Worm (Caenorhabditis elegans) whole organism, L4 larva: ENCODE data around the gene dolk-1.

ENCODE experiments used
- F37D6.2 ChIP-seq: sonication (generic microtip); optimal IDR thresholded peaks from 2 replicates; lab custom pipeline; 2016; ENCODE audit warnings: mild to moderate bottlenecking, missing genetic modification characterization, missing compliant biosample characterization
- R02D3.7 ChIP-seq: fragments of 150-350 bp; sonication (generic microtip); optimal IDR thresholded peaks from 3 replicates; lab custom pipeline; 2014; ENCODE audit warnings: missing biosample characterization, missing genetic modification characterization
- T26A8.4 ChIP-seq: fragments of 200-800 bp; sonication (Bioruptor generic); IDR thresholded peaks from 2 replicates; pipeline ENCODE4 v1.3.6; 2022; ENCODE audit warnings: missing genetic modification characterization, missing compliant biosample characterization
- Y48G9A.11 ChIP-seq: fragments of 200-800 bp; sonication (Bioruptor generic); IDR thresholded peaks from 2 replicates; pipeline ENCODE4 v1.3.6; 2022; ENCODE audit warnings: missing genetic modification reagents, missing genetic modification characterization, missing compliant biosample characterization
- Y5F2A.4 ChIP-seq: fragments of 200-800 bp; sonication (Bioruptor generic); optimal IDR thresholded peaks from 2 replicates; lab custom pipeline; 2018; ENCODE audit warnings: mild to moderate bottlenecking, missing genetic modification characterization, missing compliant biosample characterization
- aha-1 ChIP-seq: fragments of 150-350 bp; peaks from one replicate; lab custom pipeline; 2014; ENCODE audit warnings: missing biosample characterization, missing genetic modification characterization
- ceh-20 ChIP-seq: fragments of 200-800 bp; sonication (Bioruptor generic); IDR thresholded peaks from 2 replicates; pipeline ENCODE4 v1.3.6; 2022; ENCODE audit warnings: missing genetic modification reagents, missing genetic modification characterization, missing compliant biosample characterization
- ceh-32 ChIP-seq: sonication (generic microtip); optimal IDR thresholded peaks from 2 replicates; lab custom pipeline; 2016; ENCODE audit warnings: mild to moderate bottlenecking, missing genetic modification characterization, missing compliant biosample characterization; ENCODE audit not compliant: poor library complexity
- ceh-44 ChIP-seq: fragments of 200-800 bp; sonication (Bioruptor generic); IDR thresholded peaks from 2 replicates; pipeline ENCODE4 v1.3.6; 2022; ENCODE audit warnings: missing genetic modification reagents, missing genetic modification characterization, missing compliant biosample characterization
- ceh-82 ChIP-seq: sonication (generic microtip); optimal IDR thresholded peaks from 2 replicates; lab custom pipeline; 2017; ENCODE audit warnings: missing biosample characterization, missing genetic modification characterization
- ces-1 ChIP-seq: fragments of 150-350 bp; sonication (generic microtip); optimal IDR thresholded peaks from 4 replicates; lab custom pipeline; 2014; ENCODE audit warnings: missing biosample characterization, missing genetic modification reagents, missing genetic modification characterization
- ctbp-1 ChIP-seq: fragments of 200-800 bp; sonication (Bioruptor generic); IDR thresholded peaks from 2 replicates; pipeline ENCODE4 v1.3.6; 2022; ENCODE audit warnings: missing genetic modification reagents, missing genetic modification characterization, missing compliant biosample characterization
- daf-12 ChIP-seq: fragments of 150-350 bp; optimal IDR thresholded peaks from 2 replicates; lab custom pipeline; 2014; ENCODE audit warnings: missing biosample characterization, missing genetic modification reagents, missing genetic modification characterization
- dmd-6 ChIP-seq: fragments of 200-800 bp; sonication (Bioruptor generic); IDR thresholded peaks from 2 replicates; pipeline ENCODE4 v1.3.6; 2022; ENCODE audit warnings: missing genetic modification reagents, missing genetic modification characterization, missing compliant biosample characterization
- dpl-1 ChIP-seq: fragments of 150-350 bp; optimal IDR thresholded peaks from 2 replicates; lab custom pipeline; 2014; ENCODE audit warnings: missing biosample characterization, missing genetic modification reagents, missing genetic modification characterization
- dve-1 ChIP-seq: sonication (generic microtip); optimal IDR thresholded peaks from 2 replicates; lab custom pipeline; 2017; ENCODE audit warnings: antibody characterized with exemption, mild to moderate bottlenecking, missing genetic modification characterization, missing compliant biosample characterization; ENCODE audit not compliant: insufficient read depth
- hif-1 ChIP-seq, 2 experiments: sonication (generic microtip); optimal IDR thresholded peaks; 2 replicates each; lab custom pipeline; 2016 to 2017; ENCODE audit warnings: missing compliant biosample characterization in 2 of 2, missing genetic modification characterization in 2 of 2, missing genetic modification reagents in 2 of 2, missing genotype in 2 of 2, mild to moderate bottlenecking in 1 of 2
- jun-1 ChIP-seq: fragments of 150-350 bp; optimal IDR thresholded peaks from 2 replicates; lab custom pipeline; 2014; ENCODE audit warnings: missing biosample characterization, missing genetic modification reagents, missing genetic modification characterization
- lin-38 ChIP-seq: fragments of 200-800 bp; sonication (Bioruptor generic); IDR thresholded peaks from 2 replicates; pipeline ENCODE4 v1.3.6; 2022; ENCODE audit warnings: missing genetic modification reagents, missing genetic modification characterization, missing compliant biosample characterization
- lsy-2 ChIP-seq, 2 experiments: fragments of 150-350 bp in 1 of 2; sonication (generic microtip) in 1 of 2; optimal IDR thresholded peaks; 2 replicates each; lab custom pipeline; 2014 to 2017; ENCODE audit warnings: missing biosample characterization in 2 of 2, missing genetic modification characterization in 2 of 2
- madf-5 ChIP-seq, 2 experiments: fragments of 200-800 bp; sonication (Bioruptor generic); IDR thresholded peaks; 2 replicates each; pipeline ENCODE4 v1.3.6; 2022; ENCODE audit warnings: missing compliant biosample characterization in 2 of 2, missing genetic modification characterization in 2 of 2
- madf-9 ChIP-seq: fragments of 200-800 bp; sonication (Bioruptor generic); conservative IDR thresholded peaks from 2 replicates; pipeline ENCODE4 v1.3.6; 2022; ENCODE audit warnings: missing genetic modification reagents, missing genetic modification characterization, missing compliant biosample characterization
- mdl-1 ChIP-seq, 2 experiments: fragments of 150-350 bp in 1 of 2; sonication (generic microtip) in 1 of 2; optimal IDR thresholded peaks; 2 replicates each; lab custom pipeline; 2014 to 2017; ENCODE audit warnings: missing biosample characterization in 2 of 2, missing genetic modification characterization in 2 of 2
- nhr-102 ChIP-seq: sonication (generic microtip); optimal IDR thresholded peaks from 2 replicates; lab custom pipeline; 2016; ENCODE audit warnings: mild to moderate bottlenecking, missing genetic modification characterization, moderate library complexity, missing compliant biosample characterization
- nhr-11 ChIP-seq: fragments of 150-350 bp; optimal IDR thresholded peaks from 2 replicates; lab custom pipeline; 2014; ENCODE audit warnings: missing biosample characterization, missing genetic modification characterization
- nhr-111 ChIP-seq: fragments of 200-800 bp; sonication (Bioruptor generic); optimal IDR thresholded peaks from 2 replicates; lab custom pipeline; 2018; ENCODE audit warnings: mild to moderate bottlenecking, missing genetic modification characterization, missing compliant biosample characterization
- nhr-237 ChIP-seq: sonication (generic microtip); optimal IDR thresholded peaks from 2 replicates; lab custom pipeline; 2017; ENCODE audit warnings: missing biosample characterization, missing genetic modification characterization
- nhr-25 ChIP-seq: sonication (generic microtip); optimal IDR thresholded peaks from 2 replicates; lab custom pipeline; 2017; ENCODE audit warnings: missing genetic modification characterization, mild to moderate bottlenecking, missing compliant biosample characterization, antibody characterized with exemption, moderate library complexity, borderline replicate concordance; ENCODE audit not compliant: insufficient read depth
- nhr-6 ChIP-seq: fragments of 150-350 bp; optimal IDR thresholded peaks from 2 replicates; lab custom pipeline; 2014; ENCODE audit warnings: missing biosample characterization, missing genetic modification characterization
- nhr-77 ChIP-seq: fragments of 150-350 bp; optimal IDR thresholded peaks from 2 replicates; lab custom pipeline; 2014; ENCODE audit warnings: missing biosample characterization, missing genetic modification characterization
- php-3 ChIP-seq: fragments of 200-800 bp; sonication (Bioruptor generic); IDR thresholded peaks from 2 replicates; pipeline ENCODE4 v1.3.6; 2022; ENCODE audit warnings: missing genetic modification reagents, missing genetic modification characterization, missing compliant biosample characterization
- saeg-2 ChIP-seq: fragments of 200-800 bp; sonication (Bioruptor generic); IDR thresholded peaks from 2 replicates; pipeline ENCODE4 v1.3.6; 2022; ENCODE audit warnings: missing genetic modification reagents, missing genetic modification characterization, missing compliant biosample characterization
- sdz-12 ChIP-seq: fragments of 200-800 bp; sonication (Bioruptor generic); optimal IDR thresholded peaks from 2 replicates; lab custom pipeline; 2018; ENCODE audit warnings: mild to moderate bottlenecking, missing genetic modification characterization, missing compliant biosample characterization
- set-16 ChIP-seq: fragments of 200-800 bp; sonication (Bioruptor generic); IDR thresholded peaks from 2 replicates; pipeline ENCODE4 v1.3.6; 2022; ENCODE audit warnings: missing genetic modification reagents, missing genetic modification characterization, missing compliant biosample characterization
- skn-1 ChIP-seq: fragments of 150-350 bp; optimal IDR thresholded peaks from 2 replicates; lab custom pipeline; 2014; ENCODE audit warnings: missing biosample characterization, missing genetic modification characterization
- snpc-1.2 ChIP-seq: fragments of 200-800 bp; sonication (Bioruptor generic); IDR thresholded peaks from 2 replicates; pipeline ENCODE4 v1.3.6; 2022; ENCODE audit warnings: missing genetic modification reagents, missing genetic modification characterization, missing compliant biosample characterization
- spr-1 ChIP-seq: sonication (generic microtip); optimal IDR thresholded peaks from 2 replicates; lab custom pipeline; 2016; ENCODE audit warnings: mild to moderate bottlenecking, missing genetic modification characterization, missing compliant biosample characterization
- tag-97 ChIP-seq: fragments of 200-800 bp; sonication (Bioruptor generic); IDR thresholded peaks from 2 replicates; pipeline ENCODE4 v1.3.6; 2022; ENCODE audit warnings: missing genetic modification characterization, missing compliant biosample characterization
- tra-1 ChIP-seq: fragments of 200-800 bp; sonication (Bioruptor generic); IDR thresholded peaks from 2 replicates; pipeline ENCODE4 v1.3.6; 2022; ENCODE audit warnings: missing genetic modification reagents, missing genetic modification characterization, missing compliant biosample characterization
- unc-62 ChIP-seq, 3 experiments: fragments of 150-350 bp in 1 of 3; sonication (generic microtip); optimal IDR thresholded peaks in 2 of 3; peaks in 1 of 3; 1 replicate in 1 of 3; 2 replicates in 2 of 3; lab custom pipeline; 2014 to 2017; ENCODE audit warnings: missing biosample characterization in 3 of 3, missing genetic modification characterization in 3 of 3, missing genetic modification reagents in 3 of 3, missing genotype in 1 of 3
- vab-7 ChIP-seq: fragments of 200-800 bp; sonication (Bioruptor generic); IDR thresholded peaks from 2 replicates; pipeline ENCODE4 v1.3.6; 2022; ENCODE audit warnings: missing genetic modification reagents, missing genetic modification characterization, missing compliant biosample characterization
- zag-1 ChIP-seq: fragments of 150-350 bp; optimal IDR thresholded peaks from 2 replicates; lab custom pipeline; 2014; ENCODE audit warnings: missing biosample characterization, missing genetic modification characterization
- zfp-2 ChIP-seq: sonication (generic microtip); optimal IDR thresholded peaks from 2 replicates; lab custom pipeline; 2016; ENCODE audit warnings: mild to moderate bottlenecking, missing genetic modification characterization, missing compliant biosample characterization
- zip-11 ChIP-seq: fragments of 200-800 bp; sonication (Bioruptor generic); IDR thresholded peaks from 2 replicates; pipeline ENCODE4 v1.3.6; 2022; ENCODE audit warnings: missing genetic modification characterization, missing compliant biosample characterization
- zip-2 ChIP-seq: fragments of 150-350 bp; optimal IDR thresholded peaks from 2 replicates; lab custom pipeline; 2014; ENCODE audit warnings: missing biosample characterization, missing genetic modification characterization
- ztf-7 ChIP-seq: fragments of 150-350 bp; optimal IDR thresholded peaks from 2 replicates; lab custom pipeline; 2014; ENCODE audit warnings: missing biosample characterization, missing genetic modification characterization

Gene dolk-1

ce11 chrIII:11930899-11931298 lies 2.5 kb downstream of the dolk-1 start:
- 0 out of 2 replicates have a peak, but pooled peaks have one; percentile 7 for TF ChIP-seq set-16
- TF ChIP-seq hif-1 (tag; optimal IDR thresholded peaks at IDR 0.05; lab: Kevin White, UChicago) = no peak
- TF ChIP-seq unc-62 (GFP tag; optimal IDR thresholded peaks at IDR 0.05 in 1 of 2; lab: Kevin White, UChicago) = peak in 1 of 2 experiments; percentile 90
- no peak for TF ChIP-seq unc-62 (tag; optimal IDR thresholded peaks at IDR 0.05; lab: Kevin White, UChicago)
- TF ChIP-seq ztf-7 (tag; lab: Kevin White, UChicago) = no peak

DNA sequence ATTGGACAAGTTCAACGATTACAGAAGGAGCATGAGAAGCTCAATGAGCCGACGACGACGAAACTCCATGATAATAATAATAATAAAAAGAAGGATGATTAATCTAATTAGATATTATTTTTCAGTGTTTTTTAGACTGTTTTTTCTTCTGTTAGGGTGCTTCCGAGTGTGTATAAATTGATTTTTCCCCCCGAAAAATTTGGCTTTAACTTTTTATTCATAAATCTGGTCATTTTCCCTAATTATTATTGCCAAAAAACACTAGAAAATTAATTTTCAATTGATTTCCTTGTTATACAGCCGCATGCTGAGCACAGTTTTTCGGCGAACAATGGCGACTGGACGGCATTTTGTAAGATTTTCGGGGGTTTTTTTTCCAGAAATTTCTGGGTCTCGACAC lies 9.9 kb downstream of the dolk-1 start, which contains the start of gene nft-1:
nft-1 (plus strand) TSS at position 301 of the 400 bp plus-strand sequence.
- no peak for TF ChIP-seq tag-97
- TF ChIP-seq tra-1 = no peak
- TF ChIP-seq jun-1 (tag; lab: Kevin White, UChicago) = no peak
- no peak for TF ChIP-seq aha-1 (tag; lab: Kevin White, UChicago)
- no peak for TF ChIP-seq dve-1 (tag; lab: Kevin White, UChicago)
- TF ChIP-seq Y48G9A.11 (GFP tag; lab: Robert Waterston, UW) = no peak
- TF ChIP-seq ceh-82 = no peak
- TF ChIP-seq vab-7 (GFP tag; lab: Robert Waterston, UW) = no peak
- no peak for TF ChIP-seq dmd-6
- no peak for TF ChIP-seq ztf-7 (tag; lab: Kevin White, UChicago)
- no peak for TF ChIP-seq php-3 (GFP tag; lab: Robert Waterston, UW)
- no peak for TF ChIP-seq saeg-2
- TF ChIP-seq daf-12 (tag; lab: Kevin White, UChicago) = no peak
- no peak for TF ChIP-seq nhr-77 (tag; lab: Kevin White, UChicago)

ce11 chrIII:11921658-11922098 lies 11.8 kb downstream of the dolk-1 start, which contains the start of gene Y56A3A.22:
TSS of gene Y56A3A.22 (plus strand) at chrIII:11921692.
- TF ChIP-seq nhr-25 (tag; lab: Kevin White, UChicago) = no peak
- no peak for TF ChIP-seq saeg-2
- no peak for TF ChIP-seq dpl-1 (GFP tag; lab: Kevin White, UChicago)
- no peak for TF ChIP-seq R02D3.7 (tag; lab: Kevin White, UChicago)
- TF ChIP-seq ctbp-1 = 0 out of 2 replicates have a peak, but pooled peaks have one; percentile 37
- TF ChIP-seq dve-1 (tag; lab: Kevin White, UChicago) = peak; percentile 43
- TF ChIP-seq ces-1 (GFP tag; lab: Kevin White, UChicago) = no peak
- no peak for TF ChIP-seq zag-1 (tag; lab: Kevin White, UChicago)
- peak; percentile 65 for TF ChIP-seq nhr-111 (GFP tag; lab: Kevin White, UChicago)
- TF ChIP-seq tag-97 = no peak
- TF ChIP-seq sdz-12 = no peak
- TF ChIP-seq daf-12 (tag; lab: Kevin White, UChicago) = no peak
- peak; percentile 69 for TF ChIP-seq snpc-1.2 (GFP tag; lab: Robert Waterston, UW)
- TF ChIP-seq nhr-11 (tag; lab: Kevin White, UChicago) = no peak
- peak in 1 of 2 experiments; percentile 3 for TF ChIP-seq lsy-2 (tag; optimal IDR thresholded peaks at IDR 0.05; lab: Kevin White, UChicago)
- no peak for TF ChIP-seq F37D6.2 (tag; lab: Kevin White, UChicago)
- no peak for TF ChIP-seq nhr-77 (tag; lab: Kevin White, UChicago)
- TF ChIP-seq madf-9 (GFP tag; lab: Robert Waterston, UW) = peak; percentile 17; the same call in 1 of the 2 replicates
- TF ChIP-seq nhr-102 (tag; lab: Kevin White, UChicago) = peak; percentile 74
- TF ChIP-seq ceh-32 (tag; lab: Kevin White, UChicago) = no peak
- no peak for TF ChIP-seq ceh-44 (GFP tag; lab: Robert Waterston, UW)
- TF ChIP-seq ztf-7 (tag; lab: Kevin White, UChicago) = no peak
- no peak for TF ChIP-seq zfp-2
- TF ChIP-seq skn-1 = no peak
- TF ChIP-seq set-16 = peak; percentile 22; the same call in 1 of the 2 replicates
- peak; percentile 30 for TF ChIP-seq spr-1
- peak; percentile 50; the same call in 1 of the 2 replicates for TF ChIP-seq ceh-20
- peak; percentile 55 for TF ChIP-seq lin-38 (GFP tag; lab: Robert Waterston, UW)
- TF ChIP-seq nhr-6 = no peak
- peak; percentile 85 for TF ChIP-seq T26A8.4 (GFP tag; lab: Robert Waterston, UW)
- peak; percentile 73 for TF ChIP-seq Y5F2A.4 (GFP tag; lab: Kevin White, UChicago)
- no peak for TF ChIP-seq madf-5 (GFP tag; IDR thresholded peaks at IDR 0.05; lab: Robert Waterston, UW)
- TF ChIP-seq mdl-1 (tag; optimal IDR thresholded peaks at IDR 0.05; lab: Kevin White, UChicago) = no peak
- TF ChIP-seq zip-2 (tag; lab: Kevin White, UChicago) = no peak
- no peak for TF ChIP-seq zip-11 (GFP tag; lab: Robert Waterston, UW)
- TF ChIP-seq nhr-237 = no peak
